Fruit fly (Drosophila melanogaster): ENCODE measurements around the gene MFS10.

The MFS10 gene

DNA sequence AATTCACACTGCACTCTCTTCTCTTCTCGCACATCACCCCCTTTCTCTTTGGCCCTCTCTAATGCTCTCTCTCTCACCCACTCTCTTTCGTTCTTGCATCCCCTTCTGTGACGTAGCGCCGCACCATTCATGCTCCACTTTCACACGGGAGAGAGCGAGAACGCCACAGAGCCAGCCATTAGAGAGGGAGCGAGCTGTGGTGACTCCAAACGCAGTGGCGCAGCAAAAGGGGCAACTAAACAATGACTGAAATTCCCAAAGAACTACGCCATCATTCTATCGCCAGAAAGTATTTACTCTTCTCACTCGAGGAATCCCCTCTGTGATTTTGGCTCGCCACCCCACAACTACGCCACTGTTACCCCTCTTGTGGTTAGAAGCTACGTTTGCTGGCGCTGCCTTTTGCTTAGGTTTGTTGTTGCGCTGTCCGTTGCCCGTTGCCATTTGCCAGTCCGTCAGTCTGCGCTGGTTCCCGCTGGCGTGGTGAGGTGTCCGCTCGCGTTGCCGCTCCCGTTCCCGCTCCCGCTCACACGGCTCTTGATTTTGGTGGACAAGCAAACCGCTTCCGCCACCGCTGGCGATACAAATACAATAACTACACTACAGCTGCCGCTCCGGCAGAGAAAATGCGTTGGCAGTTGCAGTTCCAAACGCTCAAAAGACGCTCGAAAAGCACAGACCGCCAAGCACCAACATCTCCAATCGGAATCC lies 2.4 kb downstream of the MFS10 start (continued):
- TF ChIP-seq YL-1 (GFP tag; optimal IDR thresholded peaks at IDR 0.05) (peak; percentile 95), CG10366 (GFP tag; IDR thresholded peaks at IDR 0.05) (peak; percentile 99), sc (optimal IDR thresholded peaks at IDR 0.05) (no peak), sc (GFP tag; optimal IDR thresholded peaks at IDR 0.05) (peak; percentile 94), CG18011 (GFP tag; optimal IDR thresholded peaks at IDR 0.05) (peak; percentile 93), CG10543 (GFP tag; optimal IDR thresholded peaks at IDR 0.05) (peak; percentile 99), CG10267 (tag; optimal IDR thresholded peaks at IDR 0.05) (peak; percentile 92), CG18619 (GFP tag; optimal IDR thresholded peaks at IDR 0.05) (peak; percentile 99)

dm6 chrX:13134811-13135210 lies 6.0 kb downstream of the MFS10 start:
- TF ChIP-seq CTCF (GFP tag; optimal IDR thresholded peaks at IDR 0.05): peak; percentile 64
- peak; percentile 24 for TF ChIP-seq kay (GFP tag; optimal IDR thresholded peaks at IDR 0.05)
- TF ChIP-seq bbx (GFP tag; IDR thresholded peaks at IDR 0.05; ENCODE audit: partially characterized antibody): no peak
- TF ChIP-seq Hr78 (GFP tag; optimal IDR thresholded peaks at IDR 0.05): no peak
- 0 out of 3 replicates have a peak, but pooled peaks have one; percentile 42 for TF ChIP-seq CG6791 (GFP tag; IDR thresholded peaks at IDR 0.05; ENCODE audit: partially characterized antibody)
- peak in 1 of 2 experiments; percentile 0 for TF ChIP-seq Pdp1 (GFP tag; optimal IDR thresholded peaks at IDR 0.05)
- peak; percentile 47 for TF ChIP-seq CG18476 (GFP tag; optimal IDR thresholded peaks at IDR 0.05)
- no peak for TF ChIP-seq Hmr (GFP tag; optimal IDR thresholded peaks at IDR 0.05)
- TF ChIP-seq gcm (GFP tag; optimal IDR thresholded peaks at IDR 0.05): no peak
- peak; percentile 13 for TF ChIP-seq Dek (tag; optimal IDR thresholded peaks at IDR 0.05)
- TF ChIP-seq stwl (tag; optimal IDR thresholded peaks at IDR 0.05): peak; percentile 25
- TF ChIP-seq HmgZ (tag; optimal IDR thresholded peaks at IDR 0.05): peak; percentile 25
- TF ChIP-seq D19B (GFP tag; optimal IDR thresholded peaks at IDR 0.05): peak; percentile 43
- peak; percentile 44 for TF ChIP-seq HLH4C (GFP tag; IDR thresholded peaks at IDR 0.05; ENCODE audit: partially characterized antibody)
- TF ChIP-seq CG16813 (GFP tag; IDR thresholded peaks at IDR 0.05; ENCODE audit: partially characterized antibody): 0 out of 3 replicates have a peak, but pooled peaks have one; percentile 6
- no peak for TF ChIP-seq ken (GFP tag; IDR thresholded peaks at IDR 0.05)
- TF ChIP-seq D19A (tag; optimal IDR thresholded peaks at IDR 0.05): peak; percentile 7
- TF ChIP-seq CG8290 (GFP tag; optimal IDR thresholded peaks at IDR 0.05): peak; percentile 0
- peak in 1 of 2 experiments; percentile 11 for TF ChIP-seq CG8290 (tag; optimal IDR thresholded peaks at IDR 0.05)
- TF ChIP-seq Bgb (GFP tag; IDR thresholded peaks at IDR 0.05; ENCODE audit: partially characterized antibody): 0 out of 2 replicates have a peak, but pooled peaks have one; percentile 29
- no peak for TF ChIP-seq gt (GFP tag; IDR thresholded peaks at IDR 0.05)
- TF ChIP-seq fu2 (GFP tag; optimal IDR thresholded peaks at IDR 0.05): no peak

dm6 chrX:13135702-13136101 lies 6.9 kb downstream of the MFS10 start:
- TF ChIP-seq Asciz (GFP tag; optimal IDR thresholded peaks at IDR 0.05): peak; percentile 77
- no peak for TF ChIP-seq lbe (GFP tag; optimal IDR thresholded peaks at IDR 0.05)
- peak; percentile 71 for TF ChIP-seq phol (tag; optimal IDR thresholded peaks at IDR 0.05)
- peak; percentile 57 for TF ChIP-seq Sox100B (GFP tag; optimal IDR thresholded peaks at IDR 0.05)
- TF ChIP-seq Oaz (GFP tag; IDR thresholded peaks at IDR 0.05): peak; percentile 29; the same call in 1 of the 2 replicates
- peak; percentile 54 for TF ChIP-seq NfI (GFP tag; optimal IDR thresholded peaks at IDR 0.05)
- TF ChIP-seq gcm2 (GFP tag; optimal IDR thresholded peaks at IDR 0.05): peak; percentile 19
- TF ChIP-seq tx (GFP tag; optimal IDR thresholded peaks at IDR 0.05): peak; percentile 9
- peak; percentile 13 for TF ChIP-seq CG17568 (GFP tag; optimal IDR thresholded peaks at IDR 0.05)
- peak; percentile 26 for TF ChIP-seq CG9817 (tag; optimal IDR thresholded peaks at IDR 0.05)
- TF ChIP-seq CG17359 (tag; optimal IDR thresholded peaks at IDR 0.05): peak; percentile 83
- peak; percentile 48; the same call in 1 of the 3 replicates for TF ChIP-seq Aef1 (GFP tag; IDR thresholded peaks at IDR 0.05)
- TF ChIP-seq gem (tag; optimal IDR thresholded peaks at IDR 0.05): peak; percentile 76
- TF ChIP-seq chn (GFP tag; optimal IDR thresholded peaks at IDR 0.05): peak; percentile 25
- peak; percentile 39 for TF ChIP-seq CG10274 (GFP tag; optimal IDR thresholded peaks at IDR 0.05)
- peak; percentile 27 for TF ChIP-seq Fer1 (GFP tag; optimal IDR thresholded peaks at IDR 0.05)
- peak; percentile 50 for TF ChIP-seq CG6689 (GFP tag; IDR thresholded peaks at IDR 0.05)

Data from whole organism, embryonic.